Worm (Caenorhabditis elegans) whole organism, L1 larva: ENCODE measurements around the gene E04D5.5.

Experiments used
- ama-1 ChIP-seq: fragments of 150-350 bp; optimal IDR thresholded peaks from 2 replicates; lab custom pipeline; 2014
- dsc-1 ChIP-seq: sonication (generic microtip); optimal IDR thresholded peaks from 2 replicates; lab custom pipeline; 2016; ENCODE audit warnings: mild to moderate bottlenecking, missing genetic modification characterization, missing compliant biosample characterization
- efl-1 ChIP-seq, 4 experiments: fragments of 150-350 bp; optimal IDR thresholded peaks in 3 of 4; peaks in 1 of 4; 1 replicate in 1 of 4; 2 replicates in 3 of 4; lab custom pipeline; 2014; ENCODE audit warnings: missing biosample characterization in 2 of 4, missing genetic modification characterization in 2 of 4, missing genetic modification reagents in 2 of 4
- ets-5 ChIP-seq: fragments of 200-800 bp; sonication (Bioruptor generic); IDR thresholded peaks from 2 replicates; pipeline ENCODE4 v1.3.6; 2022; ENCODE audit warnings: missing genetic modification characterization, missing compliant biosample characterization
- fkh-4 ChIP-seq: sonication (generic microtip); optimal IDR thresholded peaks from 2 replicates; lab custom pipeline; 2016; ENCODE audit warnings: missing compliant biosample characterization, missing genetic modification characterization, borderline replicate concordance
- jun-1 ChIP-seq: fragments of 150-350 bp; optimal IDR thresholded peaks from 2 replicates; lab custom pipeline; 2014; ENCODE audit warnings: missing biosample characterization, missing genetic modification reagents, missing genetic modification characterization
- nhr-85 ChIP-seq: sonication (generic microtip); peaks from one replicate; lab custom pipeline; 2016; ENCODE audit warnings: missing genetic modification characterization, inconsistent platforms, missing compliant biosample characterization

- no peak for TF ChIP-seq jun-1 (tag; lab: Kevin White, UChicago)
- TF ChIP-seq ama-1 = no peak
- TF ChIP-seq nhr-85 (tag; lab: Kevin White, UChicago) = no peak
- no peak for TF ChIP-seq ets-5 (GFP tag; lab: Robert Waterston, UW)
- peak; percentile 11 to 14 for TF ChIP-seq efl-1 (optimal IDR thresholded peaks at IDR 0.05; lab: Kevin White, UChicago)
- peak in 1 of 2 experiments; percentile 88 for TF ChIP-seq efl-1 (GFP tag; optimal IDR thresholded peaks at IDR 0.05 in 1 of 2; lab: Kevin White, UChicago)
- peak; percentile 11 for TF ChIP-seq dsc-1
- no peak for TF ChIP-seq fkh-4 (tag; lab: Kevin White, UChicago)
Observed at ce11 chrII:10370826-10371225, 40.3 kb upstream of the E04D5.5 start.
